Worm (Caenorhabditis elegans) whole organism, midembryonic: Measurements from ENCODE around the gene srg-28.

ENCODE experiments used
- T22C8.4 ChIP-seq: fragments of 200-800 bp; sonication (Bioruptor generic); IDR thresholded peaks from 2 replicates; pipeline ENCODE4 v1.3.6; 2022; ENCODE audit warnings: missing genetic modification characterization, missing compliant biosample characterization
- cog-1 ChIP-seq: sonication (generic microtip); optimal IDR thresholded peaks from 2 replicates; lab custom pipeline; 2016; ENCODE audit warnings: missing genetic modification characterization, missing compliant biosample characterization
- flt-1 ChIP-seq: fragments of 200-800 bp; sonication (Bioruptor generic); IDR thresholded peaks from 2 replicates; pipeline ENCODE4 v1.3.6; 2022; ENCODE audit warnings: missing genetic modification characterization, missing compliant biosample characterization
- klf-2 ChIP-seq: fragments of 200-800 bp; sonication (Bioruptor generic); conservative IDR thresholded peaks from 2 replicates; pipeline ENCODE4 v1.3.6; 2022; ENCODE audit warnings: missing genetic modification reagents, missing genetic modification characterization, missing compliant biosample characterization
- med-1 ChIP-seq: sonication (generic microtip); optimal IDR thresholded peaks from 2 replicates; lab custom pipeline; 2017; ENCODE audit warnings: missing genetic modification characterization, mild to moderate bottlenecking, missing compliant biosample characterization, antibody characterized with exemption, missing genetic modification reagents; ENCODE audit not compliant: insufficient read depth
- ref-1 ChIP-seq: fragments of 200-800 bp; sonication (Bioruptor generic); conservative IDR thresholded peaks from 2 replicates; pipeline ENCODE4 v1.3.6; 2022; ENCODE audit warnings: missing genetic modification reagents, missing genetic modification characterization, missing compliant biosample characterization
- tab-1 ChIP-seq: fragments of 200-800 bp; sonication (Bioruptor generic); IDR thresholded peaks from 2 replicates; pipeline ENCODE4 v1.3.6; 2022; ENCODE audit warnings: missing genetic modification characterization, missing compliant biosample characterization
- ztf-23 ChIP-seq: fragments of 200-800 bp; sonication (Bioruptor generic); IDR thresholded peaks from 2 replicates; pipeline ENCODE4 v1.3.6; 2022; ENCODE audit warnings: missing genetic modification reagents, missing genetic modification characterization, missing compliant biosample characterization
- ztf-29 ChIP-seq: fragments of 200-800 bp; sonication (Bioruptor generic); IDR thresholded peaks from 2 replicates; pipeline ENCODE4 v1.3.6; 2022; ENCODE audit warnings: missing genetic modification reagents, missing genetic modification characterization, missing compliant biosample characterization

The srg-28 gene

ce11 chrV:5372118-5372517 lies 37.4 kb downstream of the srg-28 start, which contains the start of gene C35A11.3:
Gene C35A11.3, plus strand, starts transcription at chrV:5372418.
- no peak for TF ChIP-seq tab-1
- TF ChIP-seq med-1 (GFP tag; lab: Kevin White, UChicago), result no peak
- TF ChIP-seq klf-2 (GFP tag; lab: Robert Waterston, UW), result no peak
- no peak for TF ChIP-seq ztf-23 (GFP tag; lab: Robert Waterston, UW)
- no peak for TF ChIP-seq cog-1 (tag; lab: Kevin White, UChicago)
- TF ChIP-seq ref-1 (GFP tag; lab: Robert Waterston, UW), result no peak
- no peak for TF ChIP-seq ztf-29
- no peak for TF ChIP-seq flt-1 (GFP tag; lab: Robert Waterston, UW)
- no peak for TF ChIP-seq T22C8.4 (GFP tag; lab: Robert Waterston, UW)
